Comparison of ENCODE assay signal across 1 worm cellular context in genomic region chrV:5200188-5200587, ce11.
TF ChIP-seq lines count a peak whose summit lies in the region.

No protein-coding gene starts in this region.

TF ChIP-seq in whole organism, L1 larva, 84 proteins besides CTCF, POLR2A, EP300 and RAD21 (continued from another document):
- TF ChIP-seq fkh-4 (tag; optimal IDR thresholded peaks at IDR 0.05; lab: Kevin White, UChicago; ENCODE audit: borderline replicate concordance) = no peak
- TF ChIP-seq fkh-10 (GFP tag; optimal IDR thresholded peaks at IDR 0.05; lab: Kevin White, UChicago) = peak; percentile 44
- peak; percentile 49 for TF ChIP-seq lin-14 (GFP tag; optimal IDR thresholded peaks at IDR 0.05; lab: Kevin White, UChicago)
- no peak for TF ChIP-seq mab-9 (GFP tag; IDR thresholded peaks at IDR 0.05; lab: Robert Waterston, UW)
